Worm (Caenorhabditis elegans) whole organism, young adult: ENCODE results near the gene C44B7.7.

ENCODE experiments used
- akir-1 ChIP-seq: fragments of 200-800 bp; sonication (Bioruptor generic); optimal IDR thresholded peaks from 2 replicates; lab custom pipeline; 2018; ENCODE audit warnings: mild to moderate bottlenecking, missing genetic modification characterization, moderate library complexity, missing compliant biosample characterization
- ama-1 ChIP-seq, 3 experiments: fragments of 150-350 bp in 1 of 3; sonication (generic microtip) in 2 of 3; optimal IDR thresholded peaks; 2 replicates each; lab custom pipeline; 2014 to 2018; ENCODE audit warnings: missing biosample characterization in 2 of 3, missing genetic modification characterization in 2 of 3, missing genetic modification reagents in 2 of 3
- attf-5 ChIP-seq: fragments of 200-800 bp; sonication (Bioruptor generic); optimal IDR thresholded peaks from 2 replicates; lab custom pipeline; 2018; ENCODE audit warnings: mild to moderate bottlenecking, missing genetic modification characterization, missing compliant biosample characterization
- attf-6 ChIP-seq: fragments of 200-800 bp; sonication (Bioruptor generic); IDR thresholded peaks from 2 replicates; pipeline ENCODE4 v1.3.6; 2022; ENCODE audit warnings: missing genetic modification reagents, missing genetic modification characterization, missing compliant biosample characterization
- ceh-79 ChIP-seq: sonication (generic microtip); optimal IDR thresholded peaks from 2 replicates; lab custom pipeline; 2017; ENCODE audit warnings: mild to moderate bottlenecking, missing genetic modification characterization, missing compliant biosample characterization
- dpff-1 ChIP-seq: sonication (generic microtip); optimal IDR thresholded peaks from 2 replicates; lab custom pipeline; 2017; ENCODE audit warnings: mild to moderate bottlenecking, missing genetic modification characterization, missing compliant biosample characterization
- egrh-3 ChIP-seq: fragments of 200-800 bp; sonication (Bioruptor generic); IDR thresholded peaks from 2 replicates; pipeline ENCODE4 v1.3.6; 2022; ENCODE audit warnings: missing genetic modification reagents, missing genetic modification characterization, missing compliant biosample characterization
- hlh-12 ChIP-seq: sonication (generic microtip); optimal IDR thresholded peaks from 2 replicates; lab custom pipeline; 2016; ENCODE audit warnings: missing genetic modification characterization, missing compliant biosample characterization
- lin-54 ChIP-seq: fragments of 200-800 bp; sonication (Bioruptor generic); optimal IDR thresholded peaks from 2 replicates; lab custom pipeline; 2018; ENCODE audit warnings: mild to moderate bottlenecking, missing genetic modification characterization, missing compliant biosample characterization
- madf-6 ChIP-seq: fragments of 200-800 bp; sonication (Bioruptor generic); IDR thresholded peaks from 2 replicates; pipeline ENCODE4 v1.3.6; 2022; ENCODE audit warnings: missing genetic modification reagents, missing genetic modification characterization, missing compliant biosample characterization
- nhr-120 ChIP-seq: fragments of 200-800 bp; sonication (Bioruptor generic); IDR thresholded peaks from 2 replicates; pipeline ENCODE4 v1.3.6; 2022; ENCODE audit warnings: missing genetic modification characterization, missing compliant biosample characterization
- sea-2 ChIP-seq: fragments of 200-800 bp; sonication (Bioruptor generic); IDR thresholded peaks from 2 replicates; pipeline ENCODE4 v1.3.6; 2022; ENCODE audit warnings: missing genetic modification characterization, missing compliant biosample characterization
- snpc-4 ChIP-seq, 5 experiments: fragments of 150-350 bp in 1 of 5; sonication (generic microtip) in 4 of 5; optimal IDR thresholded peaks; 2 replicates each; lab custom pipeline; 2014 to 2018; ENCODE audit warnings: missing genetic modification characterization in 5 of 5, missing biosample characterization in 3 of 5, antibody characterized with exemption in 2 of 5, mild to moderate bottlenecking in 2 of 5, missing compliant biosample characterization in 2 of 5, missing genotype in 2 of 5, moderate library complexity in 2 of 5, missing genetic modification reagents in 1 of 5
- unc-130 ChIP-seq: sonication (generic microtip); optimal IDR thresholded peaks from 2 replicates; lab custom pipeline; 2016; ENCODE audit warnings: missing genetic modification reagents, missing genetic modification characterization, missing compliant biosample characterization

ce11 chrII:6888661-6889579, 9.0 kb upstream of the C44B7.7 start:
- TF ChIP-seq snpc-4 (GFP tag; optimal IDR thresholded peaks at IDR 0.05; lab: Kevin White, UChicago) (no peak), snpc-4 (tag; optimal IDR thresholded peaks at IDR 0.05; lab: Kevin White, UChicago) (no peak), nhr-120 (no peak), akir-1 (GFP tag; lab: Kevin White, UChicago) (no peak), ama-1 (optimal IDR thresholded peaks at IDR 0.05; lab: Kevin White, UChicago) (peak; percentile 88), ama-1 (GFP tag; optimal IDR thresholded peaks at IDR 0.05; lab: Kevin White, UChicago) (no peak), hlh-12 (tag; lab: Kevin White, UChicago) (no peak), unc-130 (no peak), madf-6 (GFP tag; lab: Robert Waterston, UW) (no peak), egrh-3 (no peak), dpff-1 (tag; lab: Kevin White, UChicago) (no peak), attf-6 (GFP tag; lab: Robert Waterston, UW) (no peak), lin-54 (GFP tag; lab: Kevin White, UChicago) (no peak), attf-5 (GFP tag; lab: Kevin White, UChicago) (no peak), sea-2 (GFP tag; lab: Robert Waterston, UW) (no peak), ceh-79 (tag; lab: Kevin White, UChicago) (no peak)
